Worm (Caenorhabditis elegans): Measurements from ENCODE around the gene ZK1127.3.

ce11 chrII:7095970-7096369 is 40.9 kb downstream of the ZK1127.3 start:
- TF ChIP-seq snpc-4 (tag; optimal IDR thresholded peaks at IDR 0.05) = no peak
- no peak for TF ChIP-seq pha-4 (tag; optimal IDR thresholded peaks at IDR 0.05)
- TF ChIP-seq unc-62 (GFP tag; optimal IDR thresholded peaks at IDR 0.05) = no peak
- no peak for TF ChIP-seq ama-1 (optimal IDR thresholded peaks at IDR 0.05)
- no peak for TF ChIP-seq nfya-1 (tag; optimal IDR thresholded peaks at IDR 0.05; ENCODE audit: insufficient read depth)
- no peak for TF ChIP-seq nhr-11 (tag; optimal IDR thresholded peaks at IDR 0.05)
- no peak for TF ChIP-seq aly-2 (tag; optimal IDR thresholded peaks at IDR 0.05)
- no peak for TF ChIP-seq nhr-237 (tag; optimal IDR thresholded peaks at IDR 0.05)
- no peak for TF ChIP-seq nhr-12 (tag; optimal IDR thresholded peaks at IDR 0.05)
- no peak for TF ChIP-seq elt-3 (tag; optimal IDR thresholded peaks at IDR 0.05)
